Worm (Caenorhabditis elegans): ENCODE data around the gene C06C3.3.

DNA sequence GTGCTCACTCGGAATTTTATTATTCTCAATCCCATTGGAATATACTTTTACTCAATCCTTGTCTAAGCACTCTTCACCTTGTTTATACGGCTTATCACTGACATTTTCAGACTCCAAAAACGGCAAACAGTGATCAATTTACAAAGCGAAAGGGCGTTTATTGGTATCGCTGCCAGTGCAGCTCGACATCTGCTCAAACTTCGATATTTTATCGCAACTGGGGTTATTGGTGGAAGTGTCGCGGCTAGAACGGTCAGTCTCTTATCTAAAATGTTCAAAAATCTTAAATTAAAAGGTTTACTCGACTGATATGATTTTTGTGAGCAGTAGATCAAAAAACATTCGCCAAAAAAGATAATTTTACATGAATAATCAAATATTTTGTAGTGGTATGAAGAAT lies 46.7 kb downstream of the C06C3.3 start:
- no peak for TF ChIP-seq ceh-82 (tag; optimal IDR thresholded peaks at IDR 0.05)
- no peak for TF ChIP-seq nhr-237 (tag; optimal IDR thresholded peaks at IDR 0.05)
- TF ChIP-seq nhr-10 (tag; optimal IDR thresholded peaks at IDR 0.05), result no peak
- TF ChIP-seq pha-4 (GFP tag; IDR thresholded peaks at IDR 0.05), result no peak
- no peak for TF ChIP-seq pha-4 (tag; optimal IDR thresholded peaks at IDR 0.05)
- no peak for TF ChIP-seq madf-9 (GFP tag; conservative IDR thresholded peaks at IDR 0.05)
- TF ChIP-seq unc-130 (GFP tag; optimal IDR thresholded peaks at IDR 0.05), result no peak
- TF ChIP-seq mes-2 (tag; optimal IDR thresholded peaks at IDR 0.05; ENCODE audit: poor library complexity, severe bottlenecking), result no peak
- no peak for TF ChIP-seq dpl-1 (GFP tag; optimal IDR thresholded peaks at IDR 0.05)
